Worm (Caenorhabditis elegans): Measurements from ENCODE around the gene twk-28.

DNA sequence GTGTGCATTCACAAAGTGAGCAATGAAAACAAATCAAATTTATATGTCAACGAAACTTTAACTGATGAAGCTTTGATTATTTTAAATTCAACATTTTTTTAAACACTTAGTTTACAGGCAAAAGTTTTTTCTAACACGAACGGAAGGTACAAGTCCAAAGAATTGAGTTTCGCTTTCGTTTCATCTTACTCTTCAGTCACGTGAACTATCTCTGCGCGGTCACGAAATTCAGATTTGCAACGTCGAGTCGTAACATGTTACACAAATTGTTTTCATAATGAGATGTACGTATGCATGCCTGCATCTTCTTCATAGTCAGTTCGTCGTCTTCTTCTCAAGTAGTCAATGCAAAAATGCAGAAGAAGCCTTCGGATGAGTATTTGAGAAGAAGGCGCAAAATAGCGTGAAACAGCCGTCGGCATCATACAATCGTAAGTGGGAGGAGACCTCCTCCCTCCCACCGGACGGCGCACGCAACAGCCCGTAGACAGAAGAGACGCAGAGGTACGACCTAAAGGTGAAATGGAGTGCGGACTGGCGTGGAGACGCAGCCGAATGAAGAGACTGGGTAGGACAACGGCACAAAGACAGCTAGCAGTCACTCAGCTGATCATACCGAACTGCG is 13.7 kb downstream of the twk-28 start, which contains the start of gene coel-1:
- no peak for TF ChIP-seq him-1 (tag; optimal IDR thresholded peaks at IDR 0.05)
- no peak for TF ChIP-seq W03F9.2 (tag; optimal IDR thresholded peaks at IDR 0.05)
- TF ChIP-seq dao-5 (tag; optimal IDR thresholded peaks at IDR 0.05) = no peak
